Worm (Caenorhabditis elegans) whole organism, mixed stage, embryonic: Measurements from ENCODE around the gene Y57E12B.4.

Experiments
- M03D4.4 ChIP-seq: sonication (generic microtip); optimal IDR thresholded peaks from 2 replicates; lab custom pipeline; 2017; ENCODE audit warnings: mild to moderate bottlenecking, missing genetic modification characterization, missing compliant biosample characterization
- bed-3 ChIP-seq: fragments of 200-800 bp; sonication (Bioruptor generic); optimal IDR thresholded peaks from 3 replicates; lab custom pipeline; 2018; ENCODE audit warnings: mild to moderate bottlenecking, missing genetic modification characterization, moderate library complexity, missing compliant biosample characterization
- blmp-1 ChIP-seq: fragments of 150-350 bp; optimal IDR thresholded peaks from 2 replicates; lab custom pipeline; 2014; ENCODE audit warnings: missing biosample characterization, missing genetic modification characterization
- ceh-43 ChIP-seq: fragments of 200-800 bp; sonication (Bioruptor generic); optimal IDR thresholded peaks from 2 replicates; lab custom pipeline; 2018; ENCODE audit warnings: mild to moderate bottlenecking, missing genetic modification characterization, moderate library complexity, missing compliant biosample characterization
- ceh-83 ChIP-seq: fragments of 200-800 bp; sonication (Bioruptor generic); optimal IDR thresholded peaks from 2 replicates; lab custom pipeline; 2018; ENCODE audit warnings: mild to moderate bottlenecking, missing genetic modification characterization, missing compliant biosample characterization
- ces-1 ChIP-seq: fragments of 150-350 bp; optimal IDR thresholded peaks from 2 replicates; lab custom pipeline; 2014; ENCODE audit warnings: missing biosample characterization, missing genetic modification reagents, missing genetic modification characterization
- drap-1 ChIP-seq: fragments of 200-800 bp; sonication (Bioruptor generic); optimal IDR thresholded peaks from 3 replicates; lab custom pipeline; 2018; ENCODE audit warnings: mild to moderate bottlenecking, missing genetic modification characterization, missing compliant biosample characterization
- elt-1 ChIP-seq: sonication (generic microtip); optimal IDR thresholded peaks from 2 replicates; lab custom pipeline; 2017; ENCODE audit warnings: missing genetic modification characterization, mild to moderate bottlenecking, missing compliant biosample characterization, antibody characterized with exemption, moderate library complexity, borderline replicate concordance; ENCODE audit not compliant: insufficient read depth
- elt-3 ChIP-seq: fragments of 150-350 bp; optimal IDR thresholded peaks from 2 replicates; lab custom pipeline; 2014; ENCODE audit warnings: missing biosample characterization, missing genetic modification characterization
- flh-1 ChIP-seq: fragments of 200-800 bp; sonication (Bioruptor generic); optimal IDR thresholded peaks from 2 replicates; lab custom pipeline; 2018; ENCODE audit warnings: mild to moderate bottlenecking, missing genetic modification characterization, moderate library complexity, missing compliant biosample characterization
- hlh-1 ChIP-seq: fragments of 150-350 bp; optimal IDR thresholded peaks from 2 replicates; lab custom pipeline; 2014; ENCODE audit warnings: missing biosample characterization, missing genetic modification reagents, missing genetic modification characterization
- lin-32 ChIP-seq: fragments of 200-800 bp; sonication (Bioruptor generic); optimal IDR thresholded peaks from 2 replicates; lab custom pipeline; 2018; ENCODE audit warnings: mild to moderate bottlenecking, missing genetic modification characterization, missing compliant biosample characterization
- lsy-2 ChIP-seq: fragments of 150-350 bp; optimal IDR thresholded peaks from 2 replicates; lab custom pipeline; 2014; ENCODE audit warnings: missing biosample characterization, missing genetic modification characterization
- mab-5 ChIP-seq: fragments of 150-350 bp; optimal IDR thresholded peaks from 2 replicates; lab custom pipeline; 2014; ENCODE audit warnings: missing biosample characterization, missing genetic modification characterization
- nhr-2 ChIP-seq: fragments of 150-350 bp; optimal IDR thresholded peaks from 2 replicates; lab custom pipeline; 2014; ENCODE audit warnings: missing biosample characterization, missing genetic modification characterization
- nhr-28 ChIP-seq: fragments of 150-350 bp; optimal IDR thresholded peaks from 2 replicates; lab custom pipeline; 2014; ENCODE audit warnings: missing biosample characterization, missing genetic modification characterization
- pha-4 ChIP-seq: fragments of 150-350 bp; optimal IDR thresholded peaks from 2 replicates; lab custom pipeline; 2018; ENCODE audit warnings: missing biosample characterization, missing genetic modification reagents, missing genetic modification characterization
- snpc-4 ChIP-seq: fragments of 150-350 bp; optimal IDR thresholded peaks from 2 replicates; lab custom pipeline; 2014; ENCODE audit warnings: missing biosample characterization, missing genetic modification characterization
- sptf-1 ChIP-seq: sonication (generic microtip); optimal IDR thresholded peaks from 2 replicates; lab custom pipeline; 2017; ENCODE audit warnings: mild to moderate bottlenecking, missing genetic modification characterization, moderate library complexity, missing compliant biosample characterization
- tbx-8 ChIP-seq: fragments of 200-800 bp; sonication (Bioruptor generic); optimal IDR thresholded peaks from 2 replicates; lab custom pipeline; 2018; ENCODE audit warnings: mild to moderate bottlenecking, missing genetic modification characterization, moderate library complexity, missing compliant biosample characterization
- unc-120 ChIP-seq: sonication (generic microtip); optimal IDR thresholded peaks from 2 replicates; lab custom pipeline; 2017; ENCODE audit warnings: missing genetic modification characterization, missing compliant biosample characterization; ENCODE audit not compliant: poor library complexity, severe bottlenecking
- unc-39 ChIP-seq: fragments of 150-350 bp; optimal IDR thresholded peaks from 2 replicates; lab custom pipeline; 2014; ENCODE audit warnings: missing biosample characterization, missing genetic modification characterization
- unc-62 ChIP-seq: fragments of 150-350 bp; optimal IDR thresholded peaks from 2 replicates; lab custom pipeline; 2014; ENCODE audit warnings: missing biosample characterization, missing genetic modification reagents, missing genetic modification characterization
- zip-8 ChIP-seq: fragments of 150-350 bp; optimal IDR thresholded peaks from 2 replicates; lab custom pipeline; 2014; ENCODE audit warnings: missing biosample characterization, missing genetic modification characterization
- ztf-11 ChIP-seq: fragments of 150-350 bp; optimal IDR thresholded peaks from 2 replicates; lab custom pipeline; 2014; ENCODE audit warnings: missing biosample characterization, missing genetic modification characterization

The Y57E12B.4 gene

DNA sequence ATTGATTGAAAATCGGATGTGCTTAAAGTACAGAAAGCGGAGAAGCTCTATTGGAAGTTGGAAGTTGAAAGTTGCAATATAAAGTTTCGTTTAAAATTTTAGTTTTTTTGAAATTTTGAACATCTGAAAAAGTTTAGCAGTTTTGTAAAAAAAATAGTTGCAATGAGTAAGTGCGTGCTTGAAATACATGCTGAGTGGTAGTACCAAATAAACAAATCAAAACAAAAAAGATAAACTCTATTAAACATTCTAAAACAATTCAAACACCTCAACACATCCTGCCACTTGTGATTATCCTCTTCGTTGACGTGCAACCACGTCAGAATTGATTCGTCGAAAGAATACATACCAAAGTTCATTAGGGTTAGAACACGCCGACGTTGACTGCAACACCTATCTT is 28.1 kb downstream of the Y57E12B.4 start:
- TF ChIP-seq lsy-2 (tag; lab: Kevin White, UChicago) (no peak), nhr-28 (tag; lab: Kevin White, UChicago) (no peak), unc-120 (tag; lab: Kevin White, UChicago) (no peak), blmp-1 (tag; lab: Kevin White, UChicago) (no peak), ces-1 (no peak)
- TF ChIP-seq, all 35 proteins: peak for 0

DNA sequence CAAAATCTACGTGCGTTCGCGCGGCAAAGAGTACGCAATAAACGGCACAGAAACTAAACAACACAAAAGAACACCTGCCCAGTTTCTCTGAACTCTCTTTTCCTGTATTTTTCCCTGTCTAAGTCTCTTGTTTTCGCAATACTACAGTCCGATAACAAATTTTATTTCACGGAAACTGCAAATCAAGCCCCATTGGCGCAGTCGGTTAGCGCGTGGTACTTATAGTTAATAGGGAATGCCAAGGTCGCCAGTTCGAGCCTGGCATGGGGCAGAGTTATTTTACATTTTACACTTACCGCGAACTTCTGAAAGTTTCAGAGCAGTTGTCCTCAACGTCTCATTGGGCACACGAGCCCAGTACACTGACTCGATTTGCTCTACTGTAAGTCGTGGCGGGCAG is 30.1 kb downstream of the Y57E12B.4 start:
- TF ChIP-seq flh-1 (GFP tag; lab: Kevin White, UChicago) (no peak), hlh-1 (tag; lab: Kevin White, UChicago) (peak; percentile 2), ceh-83 (GFP tag; lab: Kevin White, UChicago) (no peak)
- TF ChIP-seq, all 35 proteins: peak for 1

DNA sequence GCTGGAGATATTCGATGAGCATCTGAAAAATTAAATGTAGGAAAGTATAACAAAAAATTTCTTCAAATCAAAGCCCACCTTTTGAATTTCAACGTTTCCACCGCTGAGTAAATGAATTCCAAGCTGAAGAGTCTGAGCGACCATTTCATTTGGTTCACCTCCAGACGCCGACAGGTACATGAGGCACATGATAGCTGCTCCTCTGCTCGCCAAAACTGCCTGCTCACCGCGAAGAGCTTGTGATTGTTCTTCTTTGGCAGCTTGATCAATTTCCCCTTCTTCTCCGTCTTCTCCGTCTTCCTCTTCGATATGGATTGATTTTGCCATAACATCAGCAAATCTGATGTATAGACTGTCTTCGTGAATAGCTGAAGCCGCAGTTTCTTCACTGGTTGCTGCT is 40.9 kb downstream of the Y57E12B.4 start:
- TF ChIP-seq hlh-1 (tag; lab: Kevin White, UChicago), result no peak
- TF ChIP-seq blmp-1 (tag; lab: Kevin White, UChicago), result no peak
- no peak for TF ChIP-seq M03D4.4
- no peak for TF ChIP-seq mab-5
- no peak for TF ChIP-seq sptf-1
- no peak for TF ChIP-seq ces-1
- no peak for TF ChIP-seq drap-1 (GFP tag; lab: Kevin White, UChicago)
- no peak for TF ChIP-seq ceh-43 (GFP tag; lab: Kevin White, UChicago)

DNA sequence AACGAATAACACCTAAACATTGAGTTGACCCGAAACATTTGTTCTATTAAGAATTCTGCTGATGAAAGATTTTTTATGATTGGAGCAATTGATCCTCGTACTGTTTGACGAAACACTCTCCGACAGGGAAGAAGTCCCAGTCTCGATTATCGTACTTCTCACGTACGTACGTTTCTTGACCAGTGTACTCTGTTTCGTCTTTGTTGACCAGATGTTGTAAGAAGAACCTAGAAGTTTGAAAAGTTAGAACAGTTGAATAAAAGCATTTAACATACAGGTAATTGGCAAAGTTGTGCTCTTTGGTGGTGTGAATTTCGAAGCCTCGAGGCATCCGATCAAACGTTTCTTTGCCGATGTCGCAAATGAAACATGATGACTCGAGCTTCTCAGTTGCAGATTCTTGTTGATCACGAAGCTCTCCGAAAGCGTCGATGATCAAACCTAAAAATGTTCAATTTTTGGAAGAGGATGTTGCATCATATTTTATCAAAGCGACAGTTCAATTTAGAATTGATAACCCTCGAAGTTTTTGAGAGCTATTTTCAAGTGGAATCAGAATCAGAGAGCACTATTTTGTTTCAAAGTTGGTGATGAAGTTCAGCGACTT is 45.3 kb downstream of the Y57E12B.4 start:
- TF ChIP-seq bed-3 (GFP tag; lab: Kevin White, UChicago) (no peak), nhr-28 (tag; lab: Kevin White, UChicago) (no peak)

DNA sequence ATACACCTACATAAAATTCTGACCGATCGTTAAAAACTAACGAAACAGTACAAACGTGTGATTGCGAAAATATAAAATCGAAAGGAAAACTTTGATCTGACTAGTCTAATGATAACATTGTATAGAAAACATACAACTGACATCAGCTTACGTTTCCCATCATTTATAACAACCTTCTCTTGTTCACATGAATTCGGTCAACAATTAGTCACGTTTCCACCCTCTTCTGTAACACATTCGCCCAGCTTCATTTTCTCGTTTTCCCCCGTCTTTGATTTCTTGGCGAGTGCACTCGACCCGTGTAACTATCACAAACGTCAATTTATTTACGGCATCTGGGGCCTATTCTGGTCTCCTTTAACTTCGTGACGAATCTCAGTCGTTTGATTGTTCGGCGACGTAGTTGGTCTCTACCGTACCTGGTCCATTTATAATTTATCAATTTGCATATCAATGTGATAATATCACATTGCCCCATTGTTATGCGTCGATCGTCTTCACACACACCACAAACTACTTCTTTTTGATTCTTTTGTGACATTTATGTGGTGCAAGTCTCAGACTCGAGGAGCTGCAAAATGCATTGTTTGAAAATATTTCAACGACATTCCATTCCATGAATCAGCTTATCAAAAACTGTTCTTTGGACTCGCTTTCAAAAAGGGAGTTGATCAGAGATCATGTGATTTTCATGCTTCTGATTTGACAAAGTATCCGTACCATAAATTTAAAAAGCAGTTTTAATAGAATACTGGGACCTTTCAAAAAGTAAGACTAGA is 46.3 kb downstream of the Y57E12B.4 start:
- TF ChIP-seq elt-3 (tag; lab: Kevin White, UChicago) (no peak), flh-1 (GFP tag; lab: Kevin White, UChicago) (no peak), hlh-1 (tag; lab: Kevin White, UChicago) (no peak), nhr-2 (tag; lab: Kevin White, UChicago) (no peak), nhr-28 (tag; lab: Kevin White, UChicago) (no peak), zip-8 (tag; lab: Kevin White, UChicago) (no peak), snpc-4 (tag; lab: Kevin White, UChicago) (no peak), pha-4 (tag; lab: Kevin White, UChicago) (no peak), drap-1 (GFP tag; lab: Kevin White, UChicago) (no peak), lin-32 (GFP tag; lab: Kevin White, UChicago) (no peak), unc-62 (no peak), unc-39 (no peak), ceh-43 (GFP tag; lab: Kevin White, UChicago) (no peak)
- TF ChIP-seq, all 35 proteins: peak for 0

DNA sequence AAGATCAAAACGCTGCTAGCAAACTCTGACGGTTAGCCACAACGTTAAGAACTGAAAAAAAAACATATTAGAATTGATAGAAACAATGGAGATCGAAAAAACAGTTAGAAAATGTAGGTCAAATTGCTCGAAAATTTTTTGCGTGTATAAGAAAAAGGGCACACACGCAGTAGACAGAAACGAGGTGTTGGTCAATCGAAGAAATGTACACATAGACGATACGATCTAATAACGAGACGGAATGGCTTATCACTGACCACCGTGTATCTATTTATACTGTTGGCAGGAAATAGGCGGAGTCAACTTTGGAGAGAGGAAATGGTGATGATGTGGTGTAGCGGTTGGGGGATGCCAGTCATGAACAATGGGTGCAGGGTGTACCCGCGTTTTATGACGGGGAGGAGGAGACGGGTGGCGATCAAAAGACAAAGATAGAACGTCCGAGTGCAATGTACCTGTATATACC is 47.1 kb downstream of the Y57E12B.4 start, which contains the start of gene odc-1:
Gene odc-1 (minus strand): TSS at position 51 of the 466 bp plus-strand sequence.
- no peak for TF ChIP-seq M03D4.4
- no peak for TF ChIP-seq unc-62
- no peak for TF ChIP-seq ztf-11 (tag; lab: Kevin White, UChicago)
- no peak for TF ChIP-seq nhr-28 (tag; lab: Kevin White, UChicago)
- no peak for TF ChIP-seq tbx-8 (GFP tag; lab: Kevin White, UChicago)
- no peak for TF ChIP-seq ceh-43 (GFP tag; lab: Kevin White, UChicago)
- TF ChIP-seq elt-1 (tag; lab: Kevin White, UChicago), result no peak
- no peak for TF ChIP-seq snpc-4 (tag; lab: Kevin White, UChicago)
- no peak for TF ChIP-seq bed-3 (GFP tag; lab: Kevin White, UChicago)
